Fruit fly (Drosophila melanogaster) whole organism, embryonic: ENCODE results near the gene CSN6.
A peak's percentile ranks its signal among the peaks of the same experiment; 100 is the strongest.

Experiments
- Antp ChIP-seq: fragments of 200-800 bp; sonication (Bioruptor generic); optimal IDR thresholded peaks from 3 replicates; lab custom pipeline; 2016; ENCODE audit warnings: missing biosample characterization, missing genetic modification characterization
- Atf3 ChIP-seq: fragments of 200-800 bp; sonication (Bioruptor generic); optimal IDR thresholded peaks from 3 replicates; lab custom pipeline; 2016; ENCODE audit warnings: missing biosample characterization, missing genetic modification characterization
- BtbVII ChIP-seq: fragments of 200-800 bp; sonication (Bioruptor generic); optimal IDR thresholded peaks from 3 replicates; lab custom pipeline; 2017; ENCODE audit warnings: missing biosample characterization, mild to moderate bottlenecking, missing genetic modification characterization
- CG10543 ChIP-seq: fragments of 200-800 bp; sonication (Bioruptor generic); optimal IDR thresholded peaks from 3 replicates; lab custom pipeline; 2017; ENCODE audit warnings: missing biosample characterization, mild to moderate bottlenecking, missing genetic modification characterization, moderate library complexity
- CG11504 ChIP-seq: fragments of 200-800 bp; sonication (Bioruptor generic); optimal IDR thresholded peaks from 3 replicates; lab custom pipeline; 2019; ENCODE audit warnings: missing biosample characterization, mild to moderate bottlenecking, missing genetic modification characterization, moderate library complexity
- CG11723 ChIP-seq: fragments of 200-800 bp; sonication (Bioruptor generic); optimal IDR thresholded peaks from 2 replicates; lab custom pipeline; 2017; ENCODE audit warnings: missing biosample characterization, mild to moderate bottlenecking, missing genetic modification characterization
- CG13296 ChIP-seq: fragments of 200-800 bp; sonication (Bioruptor generic); optimal IDR thresholded peaks from 3 replicates; lab custom pipeline; 2018; ENCODE audit warnings: missing biosample characterization, mild to moderate bottlenecking, missing genetic modification characterization
- CG14014 ChIP-seq: fragments of 200-800 bp; sonication (Bioruptor generic); IDR thresholded peaks from 2 replicates; pipeline ENCODE4 v1.3.6; 2022; ENCODE audit warnings: missing biosample characterization, missing genetic modification characterization
- CG14965 ChIP-seq: fragments of 200-800 bp; sonication (Bioruptor generic); optimal IDR thresholded peaks from 2 replicates; lab custom pipeline; 2016; ENCODE audit warnings: missing biosample characterization, missing genetic modification characterization, borderline replicate concordance
- CG15601 ChIP-seq: fragments of 200-800 bp; sonication (Bioruptor generic); optimal IDR thresholded peaks from 3 replicates; lab custom pipeline; 2019; ENCODE audit warnings: missing biosample characterization, mild to moderate bottlenecking, missing genetic modification characterization, moderate library complexity
- CG17359 ChIP-seq: fragments of 200-800 bp; sonication (Bioruptor generic); optimal IDR thresholded peaks from 3 replicates; lab custom pipeline; 2018; ENCODE audit warnings: missing biosample characterization, mild to moderate bottlenecking, missing genetic modification characterization, moderate library complexity
- CG17361 ChIP-seq: fragments of 200-800 bp; sonication (Bioruptor generic); IDR thresholded peaks from 3 replicates; pipeline ENCODE4 v1.3.6; 2022; ENCODE audit warnings: missing biosample characterization, missing genetic modification characterization
- CG18599 ChIP-seq: fragments of 200-800 bp; sonication (Bioruptor generic); optimal IDR thresholded peaks from 3 replicates; lab custom pipeline; 2017; ENCODE audit warnings: missing biosample characterization, missing genetic modification characterization, mild to moderate bottlenecking, moderate library complexity, missing genetic modification reagents
- CG2202 ChIP-seq: fragments of 200-800 bp; sonication (Bioruptor generic); optimal IDR thresholded peaks from 2 replicates; lab custom pipeline; 2018; ENCODE audit warnings: missing biosample characterization, mild to moderate bottlenecking, missing genetic modification characterization
- CG2678 ChIP-seq: fragments of 200-800 bp; sonication (Bioruptor generic); optimal IDR thresholded peaks from 3 replicates; lab custom pipeline; 2019; ENCODE audit warnings: missing biosample characterization, mild to moderate bottlenecking, missing genetic modification characterization, moderate library complexity
- CG3065 ChIP-seq: fragments of 200-800 bp; sonication (Bioruptor generic); optimal IDR thresholded peaks from 2 replicates; lab custom pipeline; 2016; ENCODE audit warnings: missing biosample characterization, missing genetic modification characterization
- CG34422 ChIP-seq: fragments of 200-800 bp; sonication (Bioruptor generic); IDR thresholded peaks from 3 replicates; pipeline ENCODE4 v1.3.6; 2022; ENCODE audit warnings: missing biosample characterization, missing genetic modification characterization
- CG4707 ChIP-seq: fragments of 200-800 bp; sonication (Bioruptor generic); optimal IDR thresholded peaks from 2 replicates; lab custom pipeline; 2018; ENCODE audit warnings: missing biosample characterization, mild to moderate bottlenecking, missing genetic modification characterization, moderate library complexity
- CG7987 ChIP-seq: fragments of 200-800 bp; sonication (Bioruptor generic); optimal IDR thresholded peaks from 2 replicates; lab custom pipeline; 2018; ENCODE audit warnings: missing biosample characterization, mild to moderate bottlenecking, missing genetic modification characterization, moderate library complexity
- CG8290 ChIP-seq, 3 experiments: fragments of 200-800 bp; sonication (Bioruptor generic); optimal IDR thresholded peaks; 2 replicates each; lab custom pipeline; 2016 to 2019; ENCODE audit warnings: missing biosample characterization in 3 of 3, missing genetic modification characterization in 3 of 3, mild to moderate bottlenecking in 2 of 3, moderate library complexity in 1 of 3
- CoRest ChIP-seq: fragments of 200-800 bp; sonication (Bioruptor generic); optimal IDR thresholded peaks from 3 replicates; lab custom pipeline; 2018; ENCODE audit warnings: missing biosample characterization, mild to moderate bottlenecking, missing genetic modification characterization, moderate library complexity
- E2f1 ChIP-seq: fragments of 200-800 bp; sonication (Bioruptor generic); IDR thresholded peaks from 2 replicates; pipeline ENCODE4 v1.3.6; 2022; ENCODE audit warnings: missing biosample characterization, missing genetic modification characterization
- Fer1 ChIP-seq: fragments of 200-800 bp; sonication (Bioruptor generic); optimal IDR thresholded peaks from 2 replicates; lab custom pipeline; 2017; ENCODE audit warnings: missing biosample characterization, mild to moderate bottlenecking, missing genetic modification characterization
- H15 ChIP-seq: fragments of 200-800 bp; sonication (Bioruptor generic); IDR thresholded peaks from 3 replicates; pipeline ENCODE4 v1.3.6; 2022; ENCODE audit warnings: missing biosample characterization, missing genetic modification characterization
- Hmr ChIP-seq: fragments of 200-800 bp; sonication (Bioruptor generic); optimal IDR thresholded peaks from 3 replicates; lab custom pipeline; 2017; ENCODE audit warnings: mild to moderate bottlenecking, missing biosample characterization, missing genetic modification reagents, missing genetic modification characterization
- NC2β ChIP-seq: fragments of 200-800 bp; sonication (Bioruptor generic); optimal IDR thresholded peaks from 2 replicates; lab custom pipeline; 2016; ENCODE audit warnings: missing biosample characterization, missing genetic modification characterization
- Nf-YC ChIP-seq: fragments of 200-800 bp; optimal IDR thresholded peaks from 3 replicates; lab custom pipeline; 2019; ENCODE audit warnings: missing biosample characterization, mild to moderate bottlenecking, missing genetic modification characterization, moderate library complexity
- Oli ChIP-seq: fragments of 200-800 bp; sonication (Bioruptor generic); optimal IDR thresholded peaks from 2 replicates; lab custom pipeline; 2018; ENCODE audit warnings: missing biosample characterization, mild to moderate bottlenecking, missing genetic modification characterization, moderate library complexity
- PHDP ChIP-seq: fragments of 200-800 bp; sonication (Bioruptor generic); optimal IDR thresholded peaks from 3 replicates; lab custom pipeline; 2018; ENCODE audit warnings: missing biosample characterization, mild to moderate bottlenecking, missing genetic modification characterization, moderate library complexity
- Six4 ChIP-seq: fragments of 200-800 bp; sonication (Bioruptor generic); optimal IDR thresholded peaks from 2 replicates; lab custom pipeline; 2016; ENCODE audit warnings: missing biosample characterization, missing genetic modification characterization
- Vsx1 ChIP-seq: fragments of 200-800 bp; sonication (Bioruptor generic); optimal IDR thresholded peaks from 2 replicates; lab custom pipeline; 2017; ENCODE audit warnings: missing biosample characterization, mild to moderate bottlenecking, missing genetic modification characterization, missing genetic modification reagents
- ap ChIP-seq: fragments of 200-800 bp; sonication (Bioruptor generic); IDR thresholded peaks from 2 replicates; pipeline ENCODE4 v1.3.6; 2022; ENCODE audit warnings: missing biosample characterization, missing genetic modification characterization
- bab2 ChIP-seq: fragments of 200-800 bp; sonication (Bioruptor generic); optimal IDR thresholded peaks from 2 replicates; lab custom pipeline; 2016; ENCODE audit warnings: missing biosample characterization, missing genetic modification characterization
- ci ChIP-seq: fragments of 200-800 bp; sonication (Bioruptor generic); IDR thresholded peaks from 3 replicates; pipeline ENCODE4 v1.3.6; 2022; ENCODE audit warnings: missing biosample characterization, missing genetic modification characterization
- crp ChIP-seq, 2 experiments: fragments of 200-800 bp; sonication (Bioruptor generic); optimal IDR thresholded peaks; 2 replicates in 1 of 2; 3 replicates in 1 of 2; lab custom pipeline; 2017; ENCODE audit warnings: missing biosample characterization in 2 of 2, missing genetic modification characterization in 2 of 2, mild to moderate bottlenecking in 1 of 2, moderate library complexity in 1 of 2
- cwo ChIP-seq: fragments of 200-800 bp; sonication (Bioruptor generic); optimal IDR thresholded peaks from 3 replicates; lab custom pipeline; 2017; ENCODE audit warnings: missing biosample characterization, missing genetic modification characterization, mild to moderate bottlenecking, moderate library complexity, missing genetic modification reagents
- dati ChIP-seq: fragments of 200-800 bp; sonication (Bioruptor generic); IDR thresholded peaks from 2 replicates; pipeline ENCODE4 v1.3.6; 2022; ENCODE audit warnings: missing biosample characterization, missing genetic modification characterization
- dmrt99B ChIP-seq: fragments of 200-800 bp; sonication (Bioruptor generic); optimal IDR thresholded peaks from 2 replicates; lab custom pipeline; 2018; ENCODE audit warnings: missing biosample characterization, mild to moderate bottlenecking, missing genetic modification characterization, moderate library complexity
- fd64A ChIP-seq: fragments of 200-800 bp; sonication (Bioruptor generic); optimal IDR thresholded peaks from 3 replicates; lab custom pipeline; 2018; ENCODE audit warnings: missing biosample characterization, mild to moderate bottlenecking, missing genetic modification characterization
- gsb-n ChIP-seq: fragments of 200-800 bp; sonication (Bioruptor generic); optimal IDR thresholded peaks from 3 replicates; lab custom pipeline; 2018; ENCODE audit warnings: missing biosample characterization, mild to moderate bottlenecking, missing genetic modification characterization
- ken ChIP-seq: fragments of 200-800 bp; sonication (Bioruptor generic); IDR thresholded peaks from 3 replicates; pipeline ENCODE4 v1.3.6; 2022; ENCODE audit warnings: missing biosample characterization, missing genetic modification characterization
- lab ChIP-seq: fragments of 200-800 bp; sonication (Bioruptor generic); optimal IDR thresholded peaks from 3 replicates; lab custom pipeline; 2017; ENCODE audit warnings: missing biosample characterization, missing genetic modification characterization, mild to moderate bottlenecking, moderate library complexity, missing genetic modification reagents
- nau ChIP-seq: fragments of 200-800 bp; sonication (Bioruptor generic); optimal IDR thresholded peaks from 3 replicates; lab custom pipeline; 2017; ENCODE audit warnings: missing biosample characterization, mild to moderate bottlenecking, missing genetic modification characterization, missing genetic modification reagents
- oc ChIP-seq: fragments of 200-800 bp; sonication (Bioruptor generic); optimal IDR thresholded peaks from 2 replicates; lab custom pipeline; 2018; ENCODE audit warnings: missing biosample characterization, mild to moderate bottlenecking, missing genetic modification characterization, moderate library complexity
- odd ChIP-seq: fragments of 200-800 bp; sonication (Bioruptor generic); optimal IDR thresholded peaks from 2 replicates; lab custom pipeline; 2017; ENCODE audit warnings: missing biosample characterization, mild to moderate bottlenecking, missing genetic modification characterization
- otp ChIP-seq: fragments of 200-800 bp; sonication (Bioruptor generic); IDR thresholded peaks from 3 replicates; pipeline ENCODE4, ENCODE4 v1.3.6; 2022; ENCODE audit warnings: missing biosample characterization, missing genetic modification characterization
- pb ChIP-seq: fragments of 200-800 bp; sonication (Bioruptor generic); optimal IDR thresholded peaks from 3 replicates; lab custom pipeline; 2016; ENCODE audit warnings: missing biosample characterization, missing genetic modification characterization
- tgo ChIP-seq: fragments of 200-800 bp; sonication (Bioruptor generic); IDR thresholded peaks from 3 replicates; pipeline ENCODE4 v1.3.6; 2022; ENCODE audit warnings: missing biosample characterization, missing genetic modification characterization
- unc-4 ChIP-seq: fragments of 200-800 bp; sonication (Bioruptor generic); IDR thresholded peaks from 2 replicates; pipeline ENCODE4 v1.3.6; 2022; ENCODE audit warnings: missing biosample characterization, missing genetic modification characterization; ENCODE audit not compliant: partially characterized antibody
- zfh1 ChIP-seq: fragments of 200-800 bp; sonication (Bioruptor generic); IDR thresholded peaks from 3 replicates; pipeline ENCODE4 v1.3.6; 2022; ENCODE audit warnings: missing biosample characterization, missing genetic modification characterization

CSN6 gene

dm6 chr3R:22573590-22573989 lies 7.0 kb upstream of the CSN6 start (continued):
- TF ChIP-seq PHDP (peak; percentile 37), cwo (GFP tag; lab: Kevin White, UChicago) (no peak), crp (GFP tag; optimal IDR thresholded peaks at IDR 0.05; lab: Kevin White, UChicago) (no peak), lab (peak; percentile 51), ken (GFP tag; lab: Robert Waterston, UW) (no peak), CG11504 (no peak), CG7987 (peak; percentile 5), ci (0 out of 3 replicates have a peak, but pooled peaks have one; percentile 30), tgo (GFP tag; lab: Robert Waterston, UW) (no peak), CG34422 (no peak), CG15601 (tag; lab: Kevin White, UChicago) (peak; percentile 47), dmrt99B (tag; lab: Kevin White, UChicago) (peak; percentile 13), Fer1 (GFP tag; lab: Kevin White, UChicago) (peak; percentile 29), Nf-YC (tag; lab: Kevin White, UChicago) (no peak), CG18599 (GFP tag; lab: Kevin White, UChicago) (no peak), CG14965 (GFP tag; lab: Kevin White, UChicago) (no peak), Oli (tag; lab: Kevin White, UChicago) (no peak), Atf3 (GFP tag; lab: Kevin White, UChicago) (no peak), H15 (GFP tag; lab: Robert Waterston, UW) (no peak), BtbVII (GFP tag; lab: Kevin White, UChicago) (peak; percentile 36), CG11723 (GFP tag; lab: Kevin White, UChicago) (peak; percentile 18), nau (GFP tag; lab: Kevin White, UChicago) (peak; percentile 2), Hmr (GFP tag; lab: Kevin White, UChicago) (peak; percentile 27), odd (GFP tag; lab: Kevin White, UChicago) (peak; percentile 8), bab2 (GFP tag; lab: Kevin White, UChicago) (no peak), NC2β (GFP tag; lab: Kevin White, UChicago) (no peak), Vsx1 (GFP tag; lab: Kevin White, UChicago) (peak; percentile 14), CG13296 (peak; percentile 41), oc (tag; lab: Kevin White, UChicago) (no peak), dati (GFP tag; lab: Robert Waterston, UW) (no peak), zfh1 (GFP tag; lab: Robert Waterston, UW) (no peak), otp (GFP tag; lab: Robert Waterston, UW) (peak; percentile 78), CoRest (tag; lab: Kevin White, UChicago) (peak; percentile 3), ap (GFP tag; lab: Robert Waterston, UW) (no peak), Six4 (no peak), CG3065 (GFP tag; lab: Kevin White, UChicago) (no peak), gsb-n (tag; lab: Kevin White, UChicago) (no peak), CG17361 (GFP tag; lab: Robert Waterston, UW) (no peak), fd64A (GFP tag; lab: Kevin White, UChicago) (peak; percentile 25), CG2678 (peak; percentile 44), unc-4 (GFP tag; lab: Robert Waterston, UW) (no peak), Antp (GFP tag; lab: Kevin White, UChicago) (no peak), E2f1 (GFP tag; lab: Robert Waterston, UW) (no peak), CG8290 (GFP tag; optimal IDR thresholded peaks at IDR 0.05; lab: Kevin White, UChicago) (no peak), CG8290 (tag; optimal IDR thresholded peaks at IDR 0.05; lab: Kevin White, UChicago) (peak in 1 of 2 experiments; percentile 25), CG4707 (GFP tag; lab: Kevin White, UChicago) (peak; percentile 25), CG10543 (GFP tag; lab: Kevin White, UChicago) (peak; percentile 24), CG17359 (tag; lab: Kevin White, UChicago) (peak; percentile 39), pb (no peak), CG14014 (peak; percentile 41; the same call in 1 of the 2 replicates), CG2202 (tag; lab: Kevin White, UChicago) (peak; percentile 5)
